Worm (Caenorhabditis elegans) whole organism, L1 larva: ENCODE data around the gene fbxa-213.
A peak's percentile ranks its signal among the peaks of the same experiment; 100 is the strongest.

Source experiments
- C16A3.4 ChIP-seq: fragments of 150-350 bp; optimal IDR thresholded peaks from 2 replicates; lab custom pipeline; 2014; ENCODE audit warnings: missing biosample characterization, missing genetic modification characterization
- aha-1 ChIP-seq: fragments of 150-350 bp; optimal IDR thresholded peaks from 2 replicates; lab custom pipeline; 2014; ENCODE audit warnings: missing biosample characterization, missing genetic modification characterization
- ama-1 ChIP-seq: fragments of 150-350 bp; optimal IDR thresholded peaks from 2 replicates; lab custom pipeline; 2014
- blmp-1 ChIP-seq: fragments of 150-350 bp; optimal IDR thresholded peaks from 2 replicates; lab custom pipeline; 2014; ENCODE audit warnings: missing biosample characterization, missing genetic modification characterization
- ceh-63 ChIP-seq: fragments of 200-800 bp; sonication (Bioruptor generic); optimal IDR thresholded peaks from 2 replicates; lab custom pipeline; 2018; ENCODE audit warnings: mild to moderate bottlenecking, missing genetic modification characterization, missing compliant biosample characterization
- ceh-8 ChIP-seq: fragments of 200-800 bp; sonication (Bioruptor generic); optimal IDR thresholded peaks from 2 replicates; lab custom pipeline; 2018; ENCODE audit warnings: mild to moderate bottlenecking, missing genetic modification characterization, moderate library complexity, missing compliant biosample characterization
- ceh-82 ChIP-seq, 3 experiments: fragments of 150-350 bp in 1 of 3; sonication (generic microtip) in 2 of 3; optimal IDR thresholded peaks; 2 replicates each; lab custom pipeline; 2014 to 2017; ENCODE audit warnings: missing biosample characterization in 3 of 3, missing genetic modification characterization in 3 of 3
- efl-1 ChIP-seq, 4 experiments: fragments of 150-350 bp; optimal IDR thresholded peaks in 3 of 4; peaks in 1 of 4; 1 replicate in 1 of 4; 2 replicates in 3 of 4; lab custom pipeline; 2014; ENCODE audit warnings: missing biosample characterization in 2 of 4, missing genetic modification characterization in 2 of 4, missing genetic modification reagents in 2 of 4
- elt-2 ChIP-seq: sonication (generic microtip); optimal IDR thresholded peaks from 2 replicates; lab custom pipeline; 2016; ENCODE audit warnings: missing genetic modification characterization, mild to moderate bottlenecking, inconsistent platforms, missing compliant biosample characterization, missing genetic modification reagents
- elt-3 ChIP-seq, 6 experiments: fragments of 150-350 bp in 1 of 6; sonication (generic microtip); optimal IDR thresholded peaks; 2 replicates each; lab custom pipeline; 2017 to 2018; ENCODE audit warnings: missing biosample characterization in 6 of 6, missing genetic modification characterization in 6 of 6, inconsistent platforms in 1 of 6
- fos-1 ChIP-seq: fragments of 150-350 bp; optimal IDR thresholded peaks from 2 replicates; lab custom pipeline; 2014; ENCODE audit warnings: missing biosample characterization, missing genetic modification characterization
- hpl-2 ChIP-seq: fragments of 150-350 bp; optimal IDR thresholded peaks from 2 replicates; lab custom pipeline; 2014; ENCODE audit warnings: missing biosample characterization, missing genetic modification reagents, missing genetic modification characterization
- irx-1 ChIP-seq: sonication (generic microtip); optimal IDR thresholded peaks from 2 replicates; lab custom pipeline; 2016; ENCODE audit warnings: missing genetic modification characterization, missing compliant biosample characterization
- jun-1 ChIP-seq: fragments of 150-350 bp; optimal IDR thresholded peaks from 2 replicates; lab custom pipeline; 2014; ENCODE audit warnings: missing biosample characterization, missing genetic modification reagents, missing genetic modification characterization
- lin-14 ChIP-seq: fragments of 200-800 bp; sonication (Bioruptor generic); optimal IDR thresholded peaks from 2 replicates; lab custom pipeline; 2018; ENCODE audit warnings: mild to moderate bottlenecking, missing genetic modification characterization, moderate library complexity, missing compliant biosample characterization
- lin-39 ChIP-seq: fragments of 150-350 bp; optimal IDR thresholded peaks from 2 replicates; lab custom pipeline; 2014; ENCODE audit warnings: missing biosample characterization, missing genetic modification reagents, missing genetic modification characterization
- lsy-2 ChIP-seq, 2 experiments: fragments of 150-350 bp; optimal IDR thresholded peaks; 2 replicates each; lab custom pipeline; 2014; ENCODE audit warnings: missing biosample characterization in 2 of 2, missing genetic modification characterization in 2 of 2
- mab-9 ChIP-seq: fragments of 200-800 bp; sonication (Bioruptor generic); IDR thresholded peaks from 2 replicates; pipeline ENCODE4 v1.3.6; 2022; ENCODE audit warnings: missing genetic modification reagents, missing genetic modification characterization, missing compliant biosample characterization
- mef-2 ChIP-seq: fragments of 150-350 bp; optimal IDR thresholded peaks from 2 replicates; lab custom pipeline; 2014; ENCODE audit warnings: missing biosample characterization, missing genetic modification characterization
- mep-1 ChIP-seq: fragments of 150-350 bp; optimal IDR thresholded peaks from 2 replicates; lab custom pipeline; 2014; ENCODE audit warnings: missing biosample characterization, missing genetic modification characterization
- nhr-11 ChIP-seq: fragments of 150-350 bp; optimal IDR thresholded peaks from 2 replicates; lab custom pipeline; 2014; ENCODE audit warnings: missing biosample characterization, missing genetic modification characterization
- nhr-12 ChIP-seq: sonication (generic microtip); optimal IDR thresholded peaks from 2 replicates; lab custom pipeline; 2017; ENCODE audit warnings: missing biosample characterization, missing genetic modification characterization
- nhr-19 ChIP-seq: fragments of 200-800 bp; sonication (Bioruptor generic); conservative IDR thresholded peaks from 2 replicates; pipeline ENCODE4 v1.3.6; 2022; ENCODE audit warnings: missing genetic modification characterization, missing compliant biosample characterization
- nhr-20 ChIP-seq: sonication (generic microtip); optimal IDR thresholded peaks from 2 replicates; lab custom pipeline; 2016; ENCODE audit warnings: mild to moderate bottlenecking, missing genetic modification characterization, missing compliant biosample characterization
- nhr-28 ChIP-seq: fragments of 150-350 bp; optimal IDR thresholded peaks from 2 replicates; lab custom pipeline; 2014; ENCODE audit warnings: missing biosample characterization, missing genetic modification characterization
- nhr-47 ChIP-seq: sonication (generic microtip); optimal IDR thresholded peaks from 2 replicates; lab custom pipeline; 2016; ENCODE audit warnings: mild to moderate bottlenecking, missing genetic modification characterization, moderate library complexity, missing compliant biosample characterization
- nhr-71 ChIP-seq: sonication (generic microtip); optimal IDR thresholded peaks from 2 replicates; lab custom pipeline; 2016; ENCODE audit warnings: mild to moderate bottlenecking, missing genetic modification characterization, moderate library complexity, missing compliant biosample characterization
- nhr-77 ChIP-seq: fragments of 150-350 bp; optimal IDR thresholded peaks from 2 replicates; lab custom pipeline; 2014; ENCODE audit warnings: missing biosample characterization, missing genetic modification characterization
- nhr-84 ChIP-seq: sonication (generic microtip); optimal IDR thresholded peaks from 2 replicates; lab custom pipeline; 2017; ENCODE audit warnings: missing biosample characterization, missing genetic modification characterization
- nhr-85 ChIP-seq: sonication (generic microtip); peaks from one replicate; lab custom pipeline; 2016; ENCODE audit warnings: missing genetic modification characterization, inconsistent platforms, missing compliant biosample characterization
- pag-3 ChIP-seq: sonication (generic microtip); optimal IDR thresholded peaks from 2 replicates; lab custom pipeline; 2017; ENCODE audit warnings: missing genetic modification characterization, mild to moderate bottlenecking, missing compliant biosample characterization, antibody characterized with exemption, borderline replicate concordance; ENCODE audit not compliant: insufficient read depth
- pax-3 ChIP-seq: fragments of 200-800 bp; sonication (Bioruptor generic); optimal IDR thresholded peaks from 2 replicates; lab custom pipeline; 2018; ENCODE audit warnings: mild to moderate bottlenecking, missing genetic modification characterization, moderate library complexity, missing compliant biosample characterization
- sptf-1 ChIP-seq: fragments of 150-350 bp; optimal IDR thresholded peaks from 2 replicates; lab custom pipeline; 2014; ENCODE audit warnings: missing biosample characterization, missing genetic modification characterization
- tlp-1 ChIP-seq: fragments of 150-350 bp; optimal IDR thresholded peaks from 2 replicates; lab custom pipeline; 2014; ENCODE audit warnings: missing biosample characterization, missing genetic modification characterization
- unc-62 ChIP-seq: fragments of 150-350 bp; optimal IDR thresholded peaks from 2 replicates; lab custom pipeline; 2014; ENCODE audit warnings: missing biosample characterization, missing genetic modification reagents, missing genetic modification characterization
- unc-98 ChIP-seq: fragments of 200-800 bp; sonication (Bioruptor generic); IDR thresholded peaks from 2 replicates; pipeline ENCODE4 v1.3.6; 2022; ENCODE audit warnings: missing genetic modification characterization, missing compliant biosample characterization
- zag-1 ChIP-seq: fragments of 150-350 bp; optimal IDR thresholded peaks from 2 replicates; lab custom pipeline; 2014; ENCODE audit warnings: missing biosample characterization, missing genetic modification characterization
- ztf-11 ChIP-seq, 2 experiments: sonication (generic microtip); optimal IDR thresholded peaks; 2 replicates each; lab custom pipeline; 2016 to 2017; ENCODE audit warnings: missing genetic modification characterization in 2 of 2, missing biosample characterization in 1 of 2, missing compliant biosample characterization in 1 of 2
- ztf-4 ChIP-seq: fragments of 150-350 bp; optimal IDR thresholded peaks from 2 replicates; lab custom pipeline; 2014; ENCODE audit warnings: missing biosample characterization, missing genetic modification characterization

The fbxa-213 gene

DNA sequence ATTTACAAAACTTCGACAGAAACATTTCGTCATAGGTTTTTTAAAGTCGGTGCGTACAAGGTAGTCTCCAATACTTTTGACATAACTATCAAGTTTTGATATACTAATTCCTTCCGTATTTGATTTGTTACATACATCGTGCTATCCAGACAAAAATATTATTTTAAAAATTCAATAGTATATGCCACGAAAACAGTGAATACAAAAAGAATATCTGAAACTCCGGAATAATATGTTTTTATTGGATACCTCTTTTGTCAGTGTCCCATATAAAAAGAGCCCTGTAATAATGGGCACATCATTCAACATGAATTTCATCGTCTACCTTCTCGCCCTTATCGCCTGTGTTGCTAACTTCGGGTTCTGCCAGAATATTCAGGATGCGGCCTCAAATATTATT is 23.7 kb upstream of the fbxa-213 start, which contains the start of gene Y51A2A.12:
Gene Y51A2A.12 (plus strand): TSS at position 301 of the 400 bp plus-strand sequence.
- no peak for TF ChIP-seq mep-1
- no peak for TF ChIP-seq nhr-28 (tag; lab: Kevin White, UChicago)
- TF ChIP-seq ceh-63 (GFP tag; lab: Kevin White, UChicago): no peak
- no peak for TF ChIP-seq nhr-84 (tag; lab: Kevin White, UChicago)

- TF ChIP-seq efl-1 (optimal IDR thresholded peaks at IDR 0.05; lab: Kevin White, UChicago) (no peak), efl-1 (GFP tag; optimal IDR thresholded peaks at IDR 0.05 in 1 of 2; lab: Kevin White, UChicago) (peak in 1 of 2 experiments; percentile 38), blmp-1 (tag; lab: Kevin White, UChicago) (no peak)
Observed at ce11 chrV:18290642-18291041, 22.0 kb upstream of the fbxa-213 start, which contains the start of gene Y51A2A.4. Gene Y51A2A.4 (plus strand): TSS chrV:18290942.

DNA sequence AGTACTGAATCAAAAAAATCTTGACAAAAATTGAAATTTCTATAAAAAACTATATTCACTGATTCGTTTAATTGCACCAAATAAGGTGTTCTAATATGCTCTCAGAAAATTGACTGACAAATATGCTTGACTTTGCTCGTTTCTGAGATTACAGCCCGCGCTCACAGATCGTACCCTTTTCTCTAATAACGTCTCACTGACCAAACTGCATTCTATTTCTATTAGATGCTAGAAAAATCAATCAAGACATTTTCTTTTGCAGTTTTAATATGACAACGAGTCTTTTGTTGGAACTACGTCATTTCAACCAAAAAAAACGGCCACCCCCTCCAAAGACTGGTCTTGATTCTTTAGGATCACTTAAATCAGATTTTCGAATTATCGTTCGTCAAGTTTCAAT is 14.0 kb upstream of the fbxa-213 start, which contains the start of gene clec-247:
Gene clec-247 (plus strand): TSS at position 301 of the 400 bp plus-strand sequence.
- no peak for TF ChIP-seq nhr-85
- TF ChIP-seq lin-14 (GFP tag; lab: Kevin White, UChicago): no peak
- no peak for TF ChIP-seq ztf-4
- TF ChIP-seq mab-9 (GFP tag; lab: Robert Waterston, UW): no peak
- no peak for TF ChIP-seq aha-1 (tag; lab: Kevin White, UChicago)
- TF ChIP-seq C16A3.4 (tag; lab: Kevin White, UChicago): no peak

ce11 chrV:18280778-18281177 is 12.1 kb upstream of the fbxa-213 start, which contains the start of gene Y51A2A.16:
Gene Y51A2A.16 (minus strand): TSS chrV:18280878.
- no peak for TF ChIP-seq nhr-71 (tag; lab: Kevin White, UChicago)
- TF ChIP-seq fos-1 (tag; lab: Kevin White, UChicago): no peak
- TF ChIP-seq ceh-82 (tag; optimal IDR thresholded peaks at IDR 0.05; lab: Kevin White, UChicago): no peak
- TF ChIP-seq mef-2 (tag; lab: Kevin White, UChicago): no peak
- no peak for TF ChIP-seq unc-62 (GFP tag; lab: Kevin White, UChicago)
- no peak for TF ChIP-seq nhr-19 (GFP tag; lab: Robert Waterston, UW)
- TF ChIP-seq C16A3.4 (tag; lab: Kevin White, UChicago): no peak
- no peak for TF ChIP-seq elt-3 (tag; optimal IDR thresholded peaks at IDR 0.05; lab: Kevin White, UChicago)
- no peak for TF ChIP-seq nhr-12 (tag; lab: Kevin White, UChicago)

- TF ChIP-seq jun-1 (tag; lab: Kevin White, UChicago): no peak
Observed at ce11 chrV:18270403-18270802, 1.8 kb upstream of the fbxa-213 start, which contains the start of gene Y37H2C.4. Gene Y37H2C.4 (plus strand): TSS chrV:18270703.

ce11 chrV:18269885-18270284 is 1.2 kb upstream of the fbxa-213 start, which contains the start of gene skr-6:
Gene skr-6 (minus strand): TSS chrV:18269985.
- TF ChIP-seq tlp-1 (tag; lab: Kevin White, UChicago) (no peak), nhr-20 (no peak), zag-1 (no peak), nhr-77 (tag; lab: Kevin White, UChicago) (no peak), lsy-2 (tag; optimal IDR thresholded peaks at IDR 0.05; lab: Kevin White, UChicago) (no peak), lin-39 (tag; lab: Kevin White, UChicago) (no peak), elt-2 (tag; lab: Kevin White, UChicago) (no peak)

- TF ChIP-seq zag-1 (no peak), nhr-77 (tag; lab: Kevin White, UChicago) (no peak), ceh-82 (tag; optimal IDR thresholded peaks at IDR 0.05; lab: Kevin White, UChicago) (no peak), pax-3 (tag; lab: Kevin White, UChicago) (no peak), hpl-2 (GFP tag; lab: Kevin White, UChicago) (no peak), irx-1 (tag; lab: Kevin White, UChicago) (no peak), sptf-1 (tag; lab: Kevin White, UChicago) (no peak), ztf-4 (no peak), elt-2 (tag; lab: Kevin White, UChicago) (peak; percentile 78), ztf-11 (tag; optimal IDR thresholded peaks at IDR 0.05; lab: Kevin White, UChicago) (no peak), nhr-84 (tag; lab: Kevin White, UChicago) (no peak), nhr-28 (tag; lab: Kevin White, UChicago) (no peak), ama-1 (lab: Kevin White, UChicago) (no peak), elt-3 (tag; optimal IDR thresholded peaks at IDR 0.05; lab: Kevin White, UChicago) (no peak), nhr-11 (tag; lab: Kevin White, UChicago) (no peak), nhr-47 (tag; lab: Kevin White, UChicago) (no peak), nhr-19 (GFP tag; lab: Robert Waterston, UW) (no peak), ceh-8 (GFP tag; lab: Kevin White, UChicago) (no peak), unc-98 (GFP tag; lab: Robert Waterston, UW) (no peak), nhr-85 (no peak), tlp-1 (tag; lab: Kevin White, UChicago) (peak; percentile 52), pag-3 (tag; lab: Kevin White, UChicago) (no peak)
Observed at ce11 chrV:18266238-18266637, 2.4 kb downstream of the fbxa-213 start, which contains the start of gene R10E8.6. Gene R10E8.6 (minus strand): TSS chrV:18266391.
